Worm (Caenorhabditis elegans) whole organism, L2 larva: ENCODE data around the gene cal-7.

Experiments
- C34F6.9 ChIP-seq: fragments of 150-350 bp; optimal IDR thresholded peaks from 2 replicates; lab custom pipeline; 2014; ENCODE audit warnings: missing biosample characterization, missing genetic modification characterization
- F13H6.1 ChIP-seq: sonication (generic microtip); optimal IDR thresholded peaks from 2 replicates; lab custom pipeline; 2016; ENCODE audit warnings: missing genetic modification characterization, missing compliant biosample characterization
- R02D3.7 ChIP-seq: fragments of 150-350 bp; optimal IDR thresholded peaks from 2 replicates; lab custom pipeline; 2014; ENCODE audit warnings: missing biosample characterization, missing genetic modification characterization
- Y55F3AM.14 ChIP-seq: fragments of 200-800 bp; sonication (Bioruptor generic); optimal IDR thresholded peaks from 2 replicates; lab custom pipeline; 2018; ENCODE audit warnings: mild to moderate bottlenecking, missing genetic modification characterization, missing compliant biosample characterization
- ZK546.5 ChIP-seq: sonication (generic microtip); optimal IDR thresholded peaks from 2 replicates; lab custom pipeline; 2017; ENCODE audit warnings: missing biosample characterization, missing genetic modification characterization
- alr-1 ChIP-seq: fragments of 150-350 bp; optimal IDR thresholded peaks from 2 replicates; lab custom pipeline; 2014; ENCODE audit warnings: missing biosample characterization, missing genetic modification characterization
- aly-2 ChIP-seq: fragments of 150-350 bp; optimal IDR thresholded peaks from 2 replicates; lab custom pipeline; 2014; ENCODE audit warnings: missing biosample characterization, missing genetic modification characterization
- ama-1 ChIP-seq: fragments of 150-350 bp; optimal IDR thresholded peaks from 2 replicates; lab custom pipeline; 2018; ENCODE audit warnings: inconsistent platforms
- blmp-1 ChIP-seq: sonication (generic microtip); optimal IDR thresholded peaks from 2 replicates; lab custom pipeline; 2017; ENCODE audit warnings: missing genetic modification characterization, mild to moderate bottlenecking, missing compliant biosample characterization, antibody characterized with exemption, moderate library complexity; ENCODE audit not compliant: insufficient read depth
- ceh-16 ChIP-seq: fragments of 150-350 bp; optimal IDR thresholded peaks from 2 replicates; lab custom pipeline; 2014; ENCODE audit warnings: missing biosample characterization, missing genetic modification characterization
- ceh-82 ChIP-seq: fragments of 150-350 bp; optimal IDR thresholded peaks from 2 replicates; lab custom pipeline; 2014; ENCODE audit warnings: missing biosample characterization, missing genetic modification characterization
- crh-2 ChIP-seq: sonication (generic microtip); optimal IDR thresholded peaks from 2 replicates; lab custom pipeline; 2017; ENCODE audit warnings: missing biosample characterization, missing genetic modification characterization
- dmd-4 ChIP-seq: sonication (generic microtip); optimal IDR thresholded peaks from 2 replicates; lab custom pipeline; 2017; ENCODE audit warnings: missing biosample characterization, missing genetic modification characterization
- egl-27 ChIP-seq: sonication (generic microtip); optimal IDR thresholded peaks from 3 replicates; lab custom pipeline; 2017; ENCODE audit warnings: missing biosample characterization, missing genetic modification reagents, missing genetic modification characterization
- elt-1 ChIP-seq: fragments of 150-350 bp; optimal IDR thresholded peaks from 2 replicates; lab custom pipeline; 2014; ENCODE audit warnings: missing biosample characterization, missing genetic modification characterization
- elt-3 ChIP-seq: sonication (generic microtip); optimal IDR thresholded peaks from 2 replicates; lab custom pipeline; 2017; ENCODE audit warnings: missing biosample characterization, missing genetic modification characterization
- fos-1 ChIP-seq: fragments of 150-350 bp; optimal IDR thresholded peaks from 2 replicates; lab custom pipeline; 2014; ENCODE audit warnings: missing biosample characterization, missing genetic modification characterization
- gmeb-1 ChIP-seq: fragments of 150-350 bp; optimal IDR thresholded peaks from 2 replicates; lab custom pipeline; 2014; ENCODE audit warnings: missing biosample characterization, missing genetic modification characterization
- lin-11 ChIP-seq: fragments of 150-350 bp; sonication (generic microtip); optimal IDR thresholded peaks from 2 replicates; lab custom pipeline; 2014; ENCODE audit warnings: missing biosample characterization, missing genetic modification characterization, inconsistent platforms, mixed read lengths
- lin-13 ChIP-seq: fragments of 150-350 bp; optimal IDR thresholded peaks from 2 replicates; lab custom pipeline; 2014; ENCODE audit warnings: missing biosample characterization, missing genetic modification reagents, missing genetic modification characterization
- lin-39 ChIP-seq: fragments of 150-350 bp; optimal IDR thresholded peaks from 2 replicates; lab custom pipeline; 2014; ENCODE audit warnings: missing biosample characterization, missing genetic modification reagents, missing genetic modification characterization
- lsy-2 ChIP-seq, 2 experiments: fragments of 150-350 bp in 1 of 2; sonication (generic microtip) in 1 of 2; optimal IDR thresholded peaks; 2 replicates each; lab custom pipeline; 2014 to 2017; ENCODE audit warnings: missing biosample characterization in 2 of 2, missing genetic modification characterization in 2 of 2
- mab-5 ChIP-seq: fragments of 150-350 bp; optimal IDR thresholded peaks from 2 replicates; lab custom pipeline; 2014; ENCODE audit warnings: missing biosample characterization, missing genetic modification characterization
- mbf-1 ChIP-seq: sonication (generic microtip); optimal IDR thresholded peaks from 2 replicates; lab custom pipeline; 2017; ENCODE audit warnings: missing biosample characterization, missing genetic modification characterization
- mdl-1 ChIP-seq, 2 experiments: fragments of 150-350 bp in 1 of 2; sonication (generic microtip) in 1 of 2; optimal IDR thresholded peaks; 2 replicates each; lab custom pipeline; 2017; ENCODE audit warnings: missing biosample characterization in 2 of 2, missing genetic modification characterization in 2 of 2
- nhr-10 ChIP-seq: sonication (generic microtip); optimal IDR thresholded peaks from 2 replicates; lab custom pipeline; 2017; ENCODE audit warnings: missing biosample characterization, missing genetic modification characterization
- nhr-11 ChIP-seq: fragments of 150-350 bp; optimal IDR thresholded peaks from 2 replicates; lab custom pipeline; 2014; ENCODE audit warnings: missing biosample characterization, missing genetic modification characterization
- nhr-12 ChIP-seq: fragments of 150-350 bp; optimal IDR thresholded peaks from 2 replicates; lab custom pipeline; 2014; ENCODE audit warnings: missing biosample characterization, missing genetic modification characterization
- nhr-129 ChIP-seq: fragments of 150-350 bp; optimal IDR thresholded peaks from 2 replicates; lab custom pipeline; 2014; ENCODE audit warnings: missing biosample characterization, missing genetic modification characterization
- nhr-21 ChIP-seq: fragments of 150-350 bp; optimal IDR thresholded peaks from 2 replicates; lab custom pipeline; 2014; ENCODE audit warnings: missing biosample characterization, missing genetic modification characterization
- nhr-23 ChIP-seq: fragments of 150-350 bp; optimal IDR thresholded peaks from 2 replicates; lab custom pipeline; 2014; ENCODE audit warnings: missing biosample characterization, missing genetic modification reagents, missing genetic modification characterization
- nhr-237 ChIP-seq: fragments of 150-350 bp; optimal IDR thresholded peaks from 2 replicates; lab custom pipeline; 2014; ENCODE audit warnings: missing biosample characterization, missing genetic modification characterization
- nhr-25 ChIP-seq: fragments of 150-350 bp; sonication (generic microtip); optimal IDR thresholded peaks from 3 replicates; lab custom pipeline; 2014; ENCODE audit warnings: missing biosample characterization, missing genetic modification characterization
- nhr-6 ChIP-seq: fragments of 150-350 bp; optimal IDR thresholded peaks from 2 replicates; lab custom pipeline; 2014; ENCODE audit warnings: missing biosample characterization, missing genetic modification characterization
- nhr-77 ChIP-seq: fragments of 150-350 bp; optimal IDR thresholded peaks from 2 replicates; lab custom pipeline; 2014; ENCODE audit warnings: missing biosample characterization, missing genetic modification characterization
- peb-1 ChIP-seq: fragments of 150-350 bp; optimal IDR thresholded peaks from 2 replicates; lab custom pipeline; 2014; ENCODE audit warnings: missing biosample characterization, missing genetic modification characterization
- sem-4 ChIP-seq: fragments of 150-350 bp; optimal IDR thresholded peaks from 2 replicates; lab custom pipeline; 2014; ENCODE audit warnings: missing biosample characterization, missing genetic modification reagents, missing genetic modification characterization
- skn-1 ChIP-seq: sonication (generic microtip); optimal IDR thresholded peaks from 2 replicates; lab custom pipeline; 2017; ENCODE audit warnings: missing biosample characterization, missing genetic modification characterization
- sma-3 ChIP-seq: sonication (generic microtip); optimal IDR thresholded peaks from 2 replicates; lab custom pipeline; 2016; ENCODE audit warnings: missing genetic modification reagents, missing genetic modification characterization, missing compliant biosample characterization
- sma-9 ChIP-seq, 2 experiments: fragments of 150-350 bp in 1 of 2; sonication (generic microtip) in 1 of 2; optimal IDR thresholded peaks; 2 replicates each; lab custom pipeline; 2014 to 2016; ENCODE audit warnings: missing genetic modification characterization in 2 of 2, mild to moderate bottlenecking in 1 of 2, missing biosample characterization in 1 of 2, missing compliant biosample characterization in 1 of 2, missing genetic modification reagents in 1 of 2, moderate library complexity in 1 of 2
- snpc-4 ChIP-seq: fragments of 150-350 bp; optimal IDR thresholded peaks from 2 replicates; lab custom pipeline; 2014; ENCODE audit warnings: missing biosample characterization, missing genetic modification characterization
- unc-39 ChIP-seq: fragments of 150-350 bp; optimal IDR thresholded peaks from 2 replicates; lab custom pipeline; 2014; ENCODE audit warnings: missing biosample characterization, missing genetic modification characterization
- unc-55 ChIP-seq: fragments of 150-350 bp; sonication (generic microtip); optimal IDR thresholded peaks from 3 replicates; lab custom pipeline; 2014; ENCODE audit warnings: missing biosample characterization, missing genetic modification reagents, missing genetic modification characterization
- unc-62 ChIP-seq: fragments of 150-350 bp; optimal IDR thresholded peaks from 2 replicates; lab custom pipeline; 2014; ENCODE audit warnings: missing biosample characterization, missing genetic modification reagents, missing genetic modification characterization
- zag-1 ChIP-seq: fragments of 150-350 bp; optimal IDR thresholded peaks from 2 replicates; lab custom pipeline; 2014; ENCODE audit warnings: missing biosample characterization, missing genetic modification characterization
- ztf-1 ChIP-seq: fragments of 200-800 bp; sonication (Bioruptor generic); conservative IDR thresholded peaks from 2 replicates; pipeline ENCODE4 v1.3.6; 2022; ENCODE audit warnings: missing genetic modification characterization, missing compliant biosample characterization
- ztf-11 ChIP-seq: sonication (generic microtip); optimal IDR thresholded peaks from 2 replicates; lab custom pipeline; 2017; ENCODE audit warnings: missing biosample characterization, missing genetic modification characterization
- ztf-4 ChIP-seq: fragments of 150-350 bp; optimal IDR thresholded peaks from 2 replicates; lab custom pipeline; 2014; ENCODE audit warnings: missing biosample characterization, missing genetic modification characterization

cal-7 gene

DNA sequence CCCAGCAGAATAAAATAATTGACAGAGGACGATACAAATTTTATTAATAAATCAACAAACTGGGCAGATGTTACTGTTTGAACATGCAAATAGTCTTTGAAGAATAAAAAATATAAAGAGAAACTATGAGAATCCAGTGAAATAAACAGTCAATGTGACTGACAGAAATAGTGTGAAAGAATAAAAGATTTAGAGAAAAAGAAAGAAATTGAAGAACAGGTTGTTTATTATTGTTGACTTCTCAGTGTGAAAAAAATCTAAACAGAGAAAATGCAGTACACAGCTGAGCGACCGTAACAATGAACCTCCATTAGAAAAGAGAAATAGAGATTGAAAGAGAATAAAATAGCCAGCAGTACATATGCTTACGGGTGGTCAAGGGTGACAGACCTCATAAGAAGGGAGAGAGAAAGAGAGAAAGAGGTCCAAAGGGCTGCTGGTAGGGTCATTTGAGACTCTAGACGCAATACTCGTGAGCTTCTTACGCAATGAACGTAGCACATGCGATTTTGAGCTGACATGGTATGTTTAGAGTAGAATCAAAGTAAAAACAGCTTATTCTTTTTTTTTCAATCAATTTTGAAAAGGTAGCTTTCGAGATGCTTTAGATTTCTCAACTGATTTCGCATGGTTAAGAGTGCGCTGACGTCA, 9.8 kb upstream of the cal-7 start, which contains the start of gene slcr-46.3:
slcr-46.3 (minus strand) TSS at position 86 of the 651 bp plus-strand sequence.
- TF ChIP-seq C34F6.9 (peak; percentile 30), ztf-4 (tag; lab: Kevin White, UChicago) (no peak), skn-1 (no peak), nhr-129 (tag; lab: Kevin White, UChicago) (peak; percentile 8)

ce11 chrV:9725719-9726118, 8.2 kb upstream of the cal-7 start:
- TF ChIP-seq fos-1 (tag; lab: Kevin White, UChicago) (peak; percentile 55), nhr-237 (tag; lab: Kevin White, UChicago) (no peak)

ce11 chrV:9729462-9730162, 4.3 kb upstream of the cal-7 start, which contains the start of the genes aagr-3 and drap-1:
TSS of gene aagr-3 (minus strand) at chrV:9729512.
TSS of gene drap-1 (plus strand) at chrV:9730106.
- TF ChIP-seq ztf-4 (tag; lab: Kevin White, UChicago) (peak; percentile 12), Y55F3AM.14 (no peak), lin-11 (no peak), elt-1 (tag; lab: Kevin White, UChicago) (no peak), nhr-237 (tag; lab: Kevin White, UChicago) (no peak), R02D3.7 (no peak), nhr-25 (tag; lab: Kevin White, UChicago) (no peak), nhr-11 (no peak), fos-1 (tag; lab: Kevin White, UChicago) (peak; percentile 83), dmd-4 (no peak), ama-1 (lab: Kevin White, UChicago) (peak; percentile 61), C34F6.9 (peak; percentile 82), nhr-10 (tag; lab: Kevin White, UChicago) (no peak), ceh-82 (tag; lab: Kevin White, UChicago) (no peak), zag-1 (tag; lab: Kevin White, UChicago) (no peak), ZK546.5 (tag; lab: Kevin White, UChicago) (no peak), sem-4 (tag; lab: Kevin White, UChicago) (peak; percentile 61), nhr-12 (tag; lab: Kevin White, UChicago) (no peak), skn-1 (peak; percentile 25), nhr-129 (tag; lab: Kevin White, UChicago) (peak; percentile 77), snpc-4 (peak; percentile 42), mdl-1 (tag; optimal IDR thresholded peaks at IDR 0.05; lab: Kevin White, UChicago) (no peak), F13H6.1 (peak; percentile 39), crh-2 (tag; lab: Kevin White, UChicago) (peak; percentile 90), ztf-1 (GFP tag; lab: Robert Waterston, UW) (no peak), egl-27 (tag; lab: Kevin White, UChicago) (no peak), sma-3 (peak; percentile 51), peb-1 (tag; lab: Kevin White, UChicago) (no peak), nhr-77 (tag; lab: Kevin White, UChicago) (no peak), alr-1 (tag; lab: Kevin White, UChicago) (no peak), ztf-11 (tag; lab: Kevin White, UChicago) (no peak), unc-62 (GFP tag; lab: Kevin White, UChicago) (no peak), lin-13 (GFP tag; lab: Kevin White, UChicago) (peak; percentile 55), blmp-1 (tag; lab: Kevin White, UChicago) (no peak), lsy-2 (tag; optimal IDR thresholded peaks at IDR 0.05; lab: Kevin White, UChicago) (peak in 1 of 2 experiments; percentile 82), nhr-6 (no peak), mbf-1 (no peak), aly-2 (tag; lab: Kevin White, UChicago) (no peak), unc-55 (GFP tag; lab: Kevin White, UChicago) (peak; percentile 86), lin-39 (no peak), elt-3 (tag; lab: Kevin White, UChicago) (no peak), nhr-23 (tag; lab: Kevin White, UChicago) (no peak), unc-39 (tag; lab: Kevin White, UChicago) (no peak), gmeb-1 (peak; percentile 56), ceh-16 (no peak), mab-5 (tag; lab: Kevin White, UChicago) (peak; percentile 26), nhr-21 (tag; lab: Kevin White, UChicago) (no peak), sma-9 (GFP tag; optimal IDR thresholded peaks at IDR 0.05; lab: Kevin White, UChicago) (peak; percentile 40), sma-9 (tag; optimal IDR thresholded peaks at IDR 0.05; lab: Kevin White, UChicago) (no peak)
